Worm (Caenorhabditis elegans): ENCODE measurements around the gene R10D12.8.

ce11 chrV:13916196-13916595, 36.9 kb downstream of the R10D12.8 start, which contains the start of gene str-252:
- TF ChIP-seq W03F9.2 (tag; optimal IDR thresholded peaks at IDR 0.05), result no peak
- TF ChIP-seq him-1 (tag; optimal IDR thresholded peaks at IDR 0.05), result no peak
- TF ChIP-seq dao-5 (tag; optimal IDR thresholded peaks at IDR 0.05), result no peak
